Worm (Caenorhabditis elegans): ENCODE results near the gene srw-124.

Gene srw-124

DNA sequence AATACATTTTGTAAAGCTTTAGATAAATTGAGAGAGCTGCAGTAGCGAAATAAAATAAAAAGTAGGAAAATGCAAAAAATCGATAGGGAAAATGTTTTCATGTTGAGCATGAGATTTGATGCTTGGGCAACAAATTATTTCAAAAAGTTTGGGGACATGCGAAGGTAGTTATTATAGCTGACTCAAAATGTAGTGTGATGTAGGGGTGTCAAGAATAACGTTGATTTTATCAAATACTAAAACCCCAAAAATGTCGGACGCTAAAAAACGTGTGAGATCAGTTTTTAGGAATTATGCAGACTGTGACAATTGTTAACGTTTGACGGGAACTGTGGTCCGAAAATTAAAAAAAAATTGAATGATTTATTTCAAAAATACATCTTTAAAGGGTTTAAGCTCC, 44.9 kb downstream of the srw-124 start, which contains the start of gene irld-12:
Gene irld-12, minus strand, starts transcription at position 101 of the 400 bp plus-strand sequence.
- TF ChIP-seq hmbx-1 (tag; optimal IDR thresholded peaks at IDR 0.05) (no peak), ets-7 (tag; optimal IDR thresholded peaks at IDR 0.05) (no peak), pes-1 (GFP tag; IDR thresholded peaks at IDR 0.05) (no peak), aly-1 (tag; optimal IDR thresholded peaks at IDR 0.05) (no peak), ceh-36 (tag; optimal IDR thresholded peaks at IDR 0.05) (no peak), flt-1 (GFP tag; IDR thresholded peaks at IDR 0.05) (no peak), sea-1 (GFP tag; conservative IDR thresholded peaks at IDR 0.05) (no peak), ama-1 (optimal IDR thresholded peaks at IDR 0.05) (no peak), F13C5.2 (tag; optimal IDR thresholded peaks at IDR 0.05) (no peak), scrt-1 (GFP tag; IDR thresholded peaks at IDR 0.05) (no peak), hmg-4 (GFP tag; optimal IDR thresholded peaks at IDR 0.05) (no peak), tra-4 (tag; optimal IDR thresholded peaks at IDR 0.05) (no peak), tbx-11 (GFP tag; IDR thresholded peaks at IDR 0.05) (no peak), B0310.2 (tag; optimal IDR thresholded peaks at IDR 0.05) (no peak), tbx-37 (GFP tag; conservative IDR thresholded peaks at IDR 0.05) (no peak), ceh-13 (GFP tag; optimal IDR thresholded peaks at IDR 0.05) (no peak), hnd-1 (tag; optimal IDR thresholded peaks at IDR 0.05) (no peak)

DNA sequence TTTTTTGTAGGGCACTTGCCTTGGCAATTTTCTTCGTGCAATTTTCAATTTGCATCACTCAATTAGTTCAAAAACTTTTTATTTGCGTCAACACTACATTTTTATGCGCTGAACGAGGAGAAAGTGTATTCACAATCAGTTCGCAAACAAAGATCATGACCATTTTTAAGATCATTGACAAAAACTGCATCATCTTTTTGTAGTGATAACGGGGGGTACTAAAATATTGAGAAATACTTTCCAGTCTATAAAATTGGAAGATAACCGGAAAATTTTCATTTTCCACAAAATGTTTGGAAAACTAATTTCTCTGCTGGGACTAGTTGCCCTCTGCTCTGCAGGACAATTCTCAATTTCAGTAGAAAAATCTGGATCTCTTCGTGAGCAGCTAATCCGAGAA, 47.9 kb downstream of the srw-124 start, which contains the start of gene asp-8:
Gene asp-8, plus strand, starts transcription at position 276 of the 400 bp plus-strand sequence.
- no peak for TF ChIP-seq ceh-13 (GFP tag; optimal IDR thresholded peaks at IDR 0.05)
- no peak for TF ChIP-seq B0310.2 (tag; optimal IDR thresholded peaks at IDR 0.05)
- no peak for TF ChIP-seq tra-4 (tag; optimal IDR thresholded peaks at IDR 0.05)
- no peak for TF ChIP-seq hmbx-1 (tag; optimal IDR thresholded peaks at IDR 0.05)
- no peak for TF ChIP-seq scrt-1 (GFP tag; IDR thresholded peaks at IDR 0.05)
- no peak for TF ChIP-seq hmg-4 (GFP tag; optimal IDR thresholded peaks at IDR 0.05)
- no peak for TF ChIP-seq F13C5.2 (tag; optimal IDR thresholded peaks at IDR 0.05)
- no peak for TF ChIP-seq tbx-37 (GFP tag; conservative IDR thresholded peaks at IDR 0.05)
